Worm (Caenorhabditis elegans): ENCODE results near the gene F58H7.5.

- no peak for TF ChIP-seq tab-1 (GFP tag; IDR thresholded peaks at IDR 0.05)
- TF ChIP-seq klf-2 (GFP tag; conservative IDR thresholded peaks at IDR 0.05), result no peak
- no peak for TF ChIP-seq flt-1 (GFP tag; IDR thresholded peaks at IDR 0.05)
Observed at ce11 chrIV:873174-873788, 46.5 kb upstream of the F58H7.5 start.

All from whole organism, midembryonic.